Fruit fly (Drosophila melanogaster) whole organism, wandering third instar larva: ENCODE data around the gene Rrp47.

Source experiments
- CG32264 ChIP-seq: fragments of 200-800 bp; sonication (Bioruptor generic); optimal IDR thresholded peaks from 2 replicates; lab custom pipeline; 2016; ENCODE audit warnings: missing biosample characterization, missing genetic modification characterization
- Dif ChIP-seq: fragments of 200-275, 200-300 bp; sonication (Bioruptor generic); optimal IDR thresholded peaks from 2 replicates; lab custom pipeline; 2018; ENCODE audit warnings: missing biosample characterization, missing genetic modification characterization; ENCODE audit not compliant: partially characterized antibody
- GATAd ChIP-seq: sonication (Bioruptor generic); optimal IDR thresholded peaks from 2 replicates; lab custom pipeline; 2016; ENCODE audit warnings: missing biosample characterization, missing genetic modification characterization
- Hnf4 ChIP-seq: fragments of 200-800 bp; sonication (Bioruptor generic); optimal IDR thresholded peaks from 2 replicates; lab custom pipeline; 2016; ENCODE audit warnings: missing biosample characterization, mild to moderate bottlenecking, missing genetic modification characterization
- Hr83 ChIP-seq: fragments of 200-300 bp; sonication (Bioruptor generic); optimal IDR thresholded peaks from 2 replicates; lab custom pipeline; 2016; ENCODE audit warnings: missing biosample characterization, mild to moderate bottlenecking, missing genetic modification characterization, moderate library complexity; ENCODE audit not compliant: poor library complexity, severe bottlenecking
- Vsx2 ChIP-seq: fragments of 200-300, 225-300 bp; sonication (Bioruptor generic); optimal IDR thresholded peaks from 2 replicates; lab custom pipeline; 2018; ENCODE audit warnings: missing biosample characterization, missing genetic modification characterization; ENCODE audit not compliant: partially characterized antibody
- dsf ChIP-seq: sonication (Bioruptor generic); optimal IDR thresholded peaks from 2 replicates; lab custom pipeline; 2016; ENCODE audit warnings: missing biosample characterization, missing genetic modification characterization, borderline replicate concordance
- psq ChIP-seq: fragments of 200-800 bp; sonication (Bioruptor generic); optimal IDR thresholded peaks from 3 replicates; lab custom pipeline; 2017; ENCODE audit warnings: missing biosample characterization, mild to moderate bottlenecking, missing genetic modification characterization, moderate library complexity
- sv ChIP-seq: fragments of 200-800 bp; sonication (Bioruptor generic); optimal IDR thresholded peaks from 3 replicates; lab custom pipeline; 2016; ENCODE audit warnings: missing biosample characterization, missing genetic modification characterization

dm6 chrX:15973157-15973774 is 28.6 kb downstream of the Rrp47 start, which contains the start of gene mmd:
- TF ChIP-seq sv (GFP tag; lab: Kevin White, UChicago) = no peak
- no peak for TF ChIP-seq Dif (GFP tag; lab: Kevin White, UChicago)
- no peak for TF ChIP-seq CG32264 (GFP tag; lab: Kevin White, UChicago)
- TF ChIP-seq dsf (GFP tag; lab: Kevin White, UChicago) = no peak
- no peak for TF ChIP-seq psq (GFP tag; lab: Kevin White, UChicago)
- TF ChIP-seq Hnf4 (GFP tag; lab: Kevin White, UChicago) = no peak
- no peak for TF ChIP-seq Hr83 (GFP tag; lab: Kevin White, UChicago)
- TF ChIP-seq GATAd (GFP tag; lab: Kevin White, UChicago) = no peak
- no peak for TF ChIP-seq Vsx2 (GFP tag; lab: Kevin White, UChicago)
